Fruit fly (Drosophila melanogaster) whole organism, embryonic: Measurements from ENCODE around the gene CG15155.
A peak's percentile ranks its signal among the peaks of the same experiment; 100 is the strongest.

Experiments used
- Abd-B ChIP-seq: fragments of 200-800 bp; sonication (Bioruptor generic); optimal IDR thresholded peaks from 2 replicates; lab custom pipeline; 2018; ENCODE audit warnings: missing biosample characterization, mild to moderate bottlenecking, missing genetic modification characterization, moderate library complexity
- Adf1 ChIP-seq: fragments of 200-800 bp; sonication (Bioruptor generic); IDR thresholded peaks from 2 replicates; pipeline ENCODE4 v1.3.6; 2022; ENCODE audit warnings: missing biosample characterization, missing genetic modification characterization
- CG10366 ChIP-seq: fragments of 200-800 bp; sonication (Bioruptor generic); IDR thresholded peaks from 2 replicates; pipeline ENCODE4 v1.3.6; 2022; ENCODE audit warnings: missing biosample characterization, missing genetic modification characterization
- CG10959 ChIP-seq: fragments of 200-800 bp; sonication (Bioruptor generic); IDR thresholded peaks from 2 replicates; pipeline ENCODE4 v1.3.6; 2022; ENCODE audit warnings: missing biosample characterization, missing genetic modification characterization
- CG12299 ChIP-seq: fragments of 200-800 bp; sonication (Bioruptor generic); optimal IDR thresholded peaks from 2 replicates; lab custom pipeline; 2018; ENCODE audit warnings: missing biosample characterization, mild to moderate bottlenecking, missing genetic modification characterization
- CG13775 ChIP-seq: fragments of 200-800 bp; sonication (Bioruptor generic); optimal IDR thresholded peaks from 3 replicates; lab custom pipeline; 2017; ENCODE audit warnings: missing biosample characterization, mild to moderate bottlenecking, missing genetic modification characterization
- CG14014 ChIP-seq: fragments of 200-800 bp; sonication (Bioruptor generic); IDR thresholded peaks from 2 replicates; pipeline ENCODE4 v1.3.6; 2022; ENCODE audit warnings: missing biosample characterization, missing genetic modification characterization
- CG15269 ChIP-seq: fragments of 200-800 bp; sonication (Bioruptor generic); optimal IDR thresholded peaks from 2 replicates; lab custom pipeline; 2018; ENCODE audit warnings: missing biosample characterization, mild to moderate bottlenecking, missing genetic modification characterization, moderate library complexity
- CG15601 ChIP-seq: fragments of 200-800 bp; sonication (Bioruptor generic); optimal IDR thresholded peaks from 3 replicates; lab custom pipeline; 2019; ENCODE audit warnings: missing biosample characterization, mild to moderate bottlenecking, missing genetic modification characterization, moderate library complexity
- CG16813 ChIP-seq: fragments of 200-800 bp; sonication (Bioruptor generic); IDR thresholded peaks from 3 replicates; pipeline ENCODE4 v1.3.6; 2022; ENCODE audit warnings: missing biosample characterization, missing genetic modification characterization; ENCODE audit not compliant: partially characterized antibody
- CG17568 ChIP-seq: fragments of 200-800 bp; sonication (Bioruptor generic); optimal IDR thresholded peaks from 2 replicates; lab custom pipeline; 2018; ENCODE audit warnings: missing biosample characterization, mild to moderate bottlenecking, missing genetic modification characterization, moderate library complexity
- CG17912 ChIP-seq: fragments of 200-800 bp; sonication (Bioruptor generic); optimal IDR thresholded peaks from 2 replicates; lab custom pipeline; 2018; ENCODE audit warnings: missing biosample characterization, mild to moderate bottlenecking, missing genetic modification characterization
- CG33213 ChIP-seq: fragments of 200-800 bp; sonication (Bioruptor generic); optimal IDR thresholded peaks from 3 replicates; lab custom pipeline; 2016; ENCODE audit warnings: missing biosample characterization, missing genetic modification characterization
- CG7928 ChIP-seq: fragments of 200-800 bp; sonication (Bioruptor generic); optimal IDR thresholded peaks from 2 replicates; lab custom pipeline; 2017; ENCODE audit warnings: missing biosample characterization, mild to moderate bottlenecking, missing genetic modification characterization
- CG8944 ChIP-seq: fragments of 200-800 bp; sonication (Bioruptor generic); optimal IDR thresholded peaks from 3 replicates; lab custom pipeline; 2016; ENCODE audit warnings: missing biosample characterization, missing genetic modification characterization
- Dref ChIP-seq: fragments of 200-800 bp; sonication (Bioruptor generic); IDR thresholded peaks from 2 replicates; pipeline ENCODE4 v1.3.6; 2022; ENCODE audit warnings: missing biosample characterization, missing genetic modification characterization
- Drgx ChIP-seq: fragments of 200-800 bp; sonication (Bioruptor generic); IDR thresholded peaks from 2 replicates; pipeline ENCODE4 v1.3.6; 2022; ENCODE audit warnings: missing biosample characterization, missing genetic modification characterization
- Elba2 ChIP-seq: fragments of 200-800 bp; sonication (Bioruptor generic); optimal IDR thresholded peaks from 3 replicates; lab custom pipeline; 2016; ENCODE audit warnings: missing biosample characterization, missing genetic modification characterization
- HLH4C ChIP-seq: fragments of 200-800 bp; sonication (Bioruptor generic); IDR thresholded peaks from 3 replicates; pipeline ENCODE4 v1.3.6; 2022; ENCODE audit warnings: missing biosample characterization, missing genetic modification characterization; ENCODE audit not compliant: partially characterized antibody
- Mad ChIP-seq: fragments of 200-800 bp; sonication (Bioruptor generic); optimal IDR thresholded peaks from 2 replicates; lab custom pipeline; 2016; ENCODE audit warnings: missing biosample characterization, missing genetic modification characterization
- Nf-YA ChIP-seq: fragments of 200-800 bp; sonication (Bioruptor generic); IDR thresholded peaks from 2 replicates; pipeline ENCODE4 v1.3.6; 2022; ENCODE audit warnings: missing biosample characterization, missing genetic modification characterization
- Oli ChIP-seq: fragments of 200-800 bp; sonication (Bioruptor generic); optimal IDR thresholded peaks from 2 replicates; lab custom pipeline; 2018; ENCODE audit warnings: missing biosample characterization, mild to moderate bottlenecking, missing genetic modification characterization, moderate library complexity
- Sox100B ChIP-seq: fragments of 200-800 bp; sonication (Bioruptor generic); optimal IDR thresholded peaks from 3 replicates; lab custom pipeline; 2018; ENCODE audit warnings: missing biosample characterization, mild to moderate bottlenecking, missing genetic modification characterization
- bsh ChIP-seq, 2 experiments: fragments of 200-800 bp; sonication (Bioruptor generic); optimal IDR thresholded peaks; 2 replicates each; lab custom pipeline; 2017 to 2018; ENCODE audit warnings: mild to moderate bottlenecking in 2 of 2, missing biosample characterization in 2 of 2, missing genetic modification characterization in 2 of 2, moderate library complexity in 1 of 2
- btn ChIP-seq: fragments of 200-800 bp; sonication (Bioruptor generic); optimal IDR thresholded peaks from 2 replicates; lab custom pipeline; 2016; ENCODE audit warnings: missing biosample characterization, missing genetic modification characterization
- cwo ChIP-seq: fragments of 200-800 bp; sonication (Bioruptor generic); optimal IDR thresholded peaks from 3 replicates; lab custom pipeline; 2017; ENCODE audit warnings: missing biosample characterization, missing genetic modification characterization, mild to moderate bottlenecking, moderate library complexity, missing genetic modification reagents
- danr ChIP-seq: fragments of 200-800 bp; sonication (Bioruptor generic); IDR thresholded peaks from 2 replicates; pipeline ENCODE4 v1.3.6; 2022; ENCODE audit warnings: missing biosample characterization, missing genetic modification characterization
- dmrt11E ChIP-seq: fragments of 200-800 bp; sonication (Bioruptor generic); optimal IDR thresholded peaks from 3 replicates; lab custom pipeline; 2018; ENCODE audit warnings: missing biosample characterization, mild to moderate bottlenecking, missing genetic modification characterization, moderate library complexity
- dpn ChIP-seq, 2 experiments: fragments of 200-800 bp; sonication (Bioruptor generic); optimal IDR thresholded peaks; 3 replicates each; lab custom pipeline; 2016; ENCODE audit warnings: missing biosample characterization in 2 of 2, missing genetic modification characterization in 2 of 2
- eve ChIP-seq, 2 experiments: fragments of >200 bp; optimal IDR thresholded peaks; 2 replicates each; lab custom pipeline; 2017; ENCODE audit warnings: missing biosample characterization in 2 of 2, missing genetic modification characterization in 2 of 2
- grn ChIP-seq: fragments of 200-800 bp; sonication (Bioruptor generic); optimal IDR thresholded peaks from 3 replicates; lab custom pipeline; 2017; ENCODE audit warnings: missing biosample characterization, missing genetic modification characterization
- hbn ChIP-seq: fragments of 200-800 bp; sonication (Bioruptor generic); IDR thresholded peaks from 2 replicates; pipeline ENCODE4 v1.3.6; 2022; ENCODE audit warnings: missing biosample characterization, missing genetic modification characterization; ENCODE audit not compliant: partially characterized antibody
- jing ChIP-seq: fragments of 200-800 bp; sonication (Bioruptor generic); optimal IDR thresholded peaks from 2 replicates; lab custom pipeline; 2018; ENCODE audit warnings: missing biosample characterization, mild to moderate bottlenecking, missing genetic modification characterization
- mam ChIP-seq: fragments of 200-800 bp; sonication (Bioruptor generic); optimal IDR thresholded peaks from 3 replicates; lab custom pipeline; 2016; ENCODE audit warnings: missing biosample characterization, missing genetic modification characterization
- nerfin-1 ChIP-seq: fragments of 200-800 bp; sonication (Bioruptor generic); optimal IDR thresholded peaks from 3 replicates; lab custom pipeline; 2019; ENCODE audit warnings: missing biosample characterization, mild to moderate bottlenecking, missing genetic modification characterization, moderate library complexity
- nom ChIP-seq: fragments of 200-800 bp; sonication (Bioruptor generic); optimal IDR thresholded peaks from 2 replicates; lab custom pipeline; 2017; ENCODE audit warnings: missing biosample characterization, missing genetic modification characterization, mild to moderate bottlenecking, moderate library complexity, missing genetic modification reagents
- onecut ChIP-seq: fragments of 200-800 bp; sonication (Bioruptor generic); IDR thresholded peaks from 2 replicates; pipeline ENCODE4 v1.3.6; 2022; ENCODE audit warnings: missing biosample characterization, missing genetic modification characterization
- pita ChIP-seq: fragments of 200-800 bp; sonication (Bioruptor generic); optimal IDR thresholded peaks from 2 replicates; lab custom pipeline; 2017; ENCODE audit warnings: missing biosample characterization, mild to moderate bottlenecking, missing genetic modification characterization
- prd ChIP-seq, 3 experiments: fragments of >200 bp in 2 of 3; fragments of 200-800 bp in 1 of 3; sonication (Bioruptor generic) in 1 of 3; optimal IDR thresholded peaks in 2 of 3; IDR thresholded peaks in 1 of 3; 2 replicates in 2 of 3; 3 replicates in 1 of 3; pipeline versions ENCODE4 v1.3.6 to Lab custom; 2017 to 2022; ENCODE audit warnings: missing biosample characterization in 1 of 3, missing genetic modification characterization in 1 of 3
- schlank ChIP-seq: fragments of 200-800 bp; sonication (Bioruptor generic); optimal IDR thresholded peaks from 2 replicates; lab custom pipeline; 2018; ENCODE audit warnings: missing biosample characterization, mild to moderate bottlenecking, missing genetic modification characterization
- sens ChIP-seq: fragments of 200-800 bp; sonication (Bioruptor generic); peaks from one replicate; lab custom pipeline; 2016; ENCODE audit warnings: missing biosample characterization, missing genetic modification characterization
- sisA ChIP-seq: fragments of 200-800 bp; sonication (Bioruptor generic); IDR thresholded peaks from 2 replicates; pipeline ENCODE4 v1.3.6; 2022; ENCODE audit warnings: missing biosample characterization, missing genetic modification characterization
- tgo ChIP-seq: fragments of 200-800 bp; sonication (Bioruptor generic); IDR thresholded peaks from 3 replicates; pipeline ENCODE4 v1.3.6; 2022; ENCODE audit warnings: missing biosample characterization, missing genetic modification characterization
- toy ChIP-seq: fragments of 200-800 bp; sonication (Bioruptor generic); IDR thresholded peaks from 2 replicates; pipeline ENCODE4 v1.3.6; 2022; ENCODE audit warnings: missing biosample characterization, missing genetic modification characterization
- tx ChIP-seq: fragments of 200-800 bp; sonication (Bioruptor generic); optimal IDR thresholded peaks from 2 replicates; lab custom pipeline; 2016; ENCODE audit warnings: missing biosample characterization, missing genetic modification characterization

The CG15155 gene

DNA sequence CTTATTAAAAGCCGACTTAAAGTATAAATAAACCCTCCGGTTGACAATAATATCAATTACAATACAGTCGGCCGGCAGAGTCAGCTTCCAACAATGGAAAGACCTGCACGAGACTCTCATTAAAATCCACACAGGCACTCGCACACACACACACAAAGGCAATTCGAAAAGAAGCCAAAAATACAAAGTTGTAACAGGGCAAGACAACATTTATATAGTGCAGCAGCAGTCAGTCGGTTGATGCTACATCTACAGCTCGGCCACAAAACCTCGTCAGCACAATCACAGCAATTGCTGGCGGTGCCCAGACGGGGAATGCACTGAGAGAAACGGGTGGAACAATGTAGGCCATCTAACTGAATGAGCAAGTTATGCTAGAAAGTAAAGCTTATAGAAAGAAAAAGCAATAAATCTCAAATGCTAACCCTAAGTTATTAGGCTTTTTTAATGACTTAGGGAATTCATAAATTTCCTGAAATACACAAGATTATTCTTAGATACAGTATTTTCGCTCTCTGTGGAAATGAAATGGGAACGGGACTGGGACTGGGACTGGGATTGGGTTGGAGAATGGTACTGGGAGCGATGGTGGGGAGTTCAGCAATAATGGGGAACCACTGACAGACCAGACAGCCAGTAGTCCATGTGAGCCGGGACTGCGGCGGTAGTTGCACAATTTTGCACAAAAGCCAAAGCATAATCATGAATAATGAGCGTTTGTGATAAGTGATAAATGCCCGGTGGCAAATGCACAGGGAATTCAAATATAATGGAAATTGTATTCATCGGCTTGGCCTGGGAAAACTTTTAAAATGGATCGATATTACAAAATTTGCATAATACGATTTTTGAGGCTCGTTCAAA is 33.1 kb upstream of the CG15155 start (continued):
- no peak for TF ChIP-seq Nf-YA (GFP tag; lab: Robert Waterston, UW)
- TF ChIP-seq mam = peak; percentile 51
- TF ChIP-seq Abd-B (GFP tag; lab: Kevin White, UChicago) = peak; percentile 57
- TF ChIP-seq eve (GFP tag; optimal IDR thresholded peaks at IDR 0.05; lab: Kevin White, UChicago) = no peak
- no peak for TF ChIP-seq CG15601
- no peak for TF ChIP-seq CG13775 (GFP tag; lab: Kevin White, UChicago)
- no peak for TF ChIP-seq CG33213 (GFP tag; lab: Kevin White, UChicago)
- TF ChIP-seq nerfin-1 = no peak
- no peak for TF ChIP-seq CG7928 (GFP tag; lab: Kevin White, UChicago)
- no peak for TF ChIP-seq hbn (GFP tag; lab: Robert Waterston, UW)
- TF ChIP-seq grn (GFP tag; lab: Kevin White, UChicago) = no peak
- no peak for TF ChIP-seq onecut (GFP tag; lab: Robert Waterston, UW)
- TF ChIP-seq CG15269 (tag; lab: Kevin White, UChicago) = peak; percentile 42
- TF ChIP-seq tgo (GFP tag; lab: Robert Waterston, UW) = peak; percentile 39; the same call in 2 of the 3 replicates
- no peak for TF ChIP-seq Adf1 (GFP tag; lab: Robert Waterston, UW)
- peak; percentile 33 for TF ChIP-seq CG8944
- TF ChIP-seq sisA (GFP tag; lab: Robert Waterston, UW) = peak; percentile 38; the same call in 1 of the 2 replicates
- peak; percentile 4 for TF ChIP-seq Sox100B (GFP tag; lab: Kevin White, UChicago)
- TF ChIP-seq toy = no peak
- no peak for TF ChIP-seq Dref (GFP tag; lab: Robert Waterston, UW)
- no peak for TF ChIP-seq dmrt11E (tag; lab: Kevin White, UChicago)
- 0 out of 2 replicates have a peak, but pooled peaks have one; percentile 18 for TF ChIP-seq danr (GFP tag; lab: Robert Waterston, UW)
- no peak for TF ChIP-seq Mad
- TF ChIP-seq jing (GFP tag; lab: Kevin White, UChicago) = peak; percentile 25
- TF ChIP-seq CG17912 (GFP tag; lab: Kevin White, UChicago) = no peak
- TF ChIP-seq prd (optimal IDR thresholded peaks at IDR 0.05; lab: Kevin White, UChicago) = no peak
- TF ChIP-seq prd (GFP tag; IDR thresholded peaks at IDR 0.05; lab: Robert Waterston, UW) = peak; percentile 74
- peak; percentile 79 for TF ChIP-seq sens (GFP tag; lab: Kevin White, UChicago)
- TF ChIP-seq tx (GFP tag; lab: Kevin White, UChicago) = peak; percentile 26
- TF ChIP-seq schlank (tag; lab: Kevin White, UChicago) = no peak
- TF ChIP-seq CG14014 = 0 out of 2 replicates have a peak, but pooled peaks have one; percentile 18
- peak; percentile 33 to 36 for TF ChIP-seq dpn (GFP tag; optimal IDR thresholded peaks at IDR 0.05; lab: Kevin White, UChicago)
- no peak for TF ChIP-seq Elba2 (GFP tag; lab: Kevin White, UChicago)

DNA sequence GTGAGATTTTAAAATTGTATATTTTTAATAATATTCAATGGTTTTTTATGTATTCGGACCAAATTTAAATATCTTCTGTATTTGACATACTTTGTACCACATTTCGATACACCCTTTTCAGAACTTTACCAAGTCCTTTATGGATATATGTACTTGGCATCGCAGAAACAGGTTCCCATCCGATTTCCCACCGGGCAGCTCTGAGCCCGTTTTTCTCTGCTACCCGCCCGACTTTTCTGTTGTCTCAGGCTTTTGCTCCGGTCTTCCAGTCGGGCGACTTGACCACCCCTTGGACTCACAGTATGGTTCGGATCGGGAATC is 32.5 kb upstream of the CG15155 start:
- peak in 1 of 2 experiments; percentile 71 for TF ChIP-seq bsh (GFP tag; optimal IDR thresholded peaks at IDR 0.05; lab: Kevin White, UChicago)
- peak; percentile 40 for TF ChIP-seq Drgx (GFP tag; lab: Robert Waterston, UW)
- TF ChIP-seq nom (GFP tag; lab: Kevin White, UChicago) = peak; percentile 4
- no peak for TF ChIP-seq Oli (tag; lab: Kevin White, UChicago)
- no peak for TF ChIP-seq HLH4C
- TF ChIP-seq CG10959 (GFP tag; lab: Robert Waterston, UW) = no peak
- TF ChIP-seq CG17568 (GFP tag; lab: Kevin White, UChicago) = no peak
- no peak for TF ChIP-seq CG12299 (tag; lab: Kevin White, UChicago)
- no peak for TF ChIP-seq CG16813
- no peak for TF ChIP-seq pita (GFP tag; lab: Kevin White, UChicago)
- no peak for TF ChIP-seq cwo (GFP tag; lab: Kevin White, UChicago)
- no peak for TF ChIP-seq btn (GFP tag; lab: Kevin White, UChicago)
- no peak for TF ChIP-seq CG10366 (GFP tag; lab: Robert Waterston, UW)
